Fruit fly (Drosophila melanogaster) whole organism, pupa: ENCODE measurements around the gene Ilp8.

Source experiments
- CG10348 ChIP-seq: fragments of 200-800 bp; sonication (Bioruptor generic); IDR thresholded peaks from 2 replicates; pipeline ENCODE4 v1.3.6; 2022; ENCODE audit warnings: missing biosample characterization, missing genetic modification characterization
- D1 ChIP-seq: fragments of 200-800 bp; sonication (Bioruptor generic); optimal IDR thresholded peaks from 2 replicates; lab custom pipeline; 2018; ENCODE audit warnings: missing biosample characterization, mild to moderate bottlenecking, missing genetic modification characterization, moderate library complexity
- EcR ChIP-seq: fragments of 200-800 bp; sonication (Bioruptor generic); optimal IDR thresholded peaks from 3 replicates; lab custom pipeline; 2019; ENCODE audit warnings: missing biosample characterization, missing genetic modification characterization, mild to moderate bottlenecking, moderate library complexity, missing genetic modification reagents

DNA sequence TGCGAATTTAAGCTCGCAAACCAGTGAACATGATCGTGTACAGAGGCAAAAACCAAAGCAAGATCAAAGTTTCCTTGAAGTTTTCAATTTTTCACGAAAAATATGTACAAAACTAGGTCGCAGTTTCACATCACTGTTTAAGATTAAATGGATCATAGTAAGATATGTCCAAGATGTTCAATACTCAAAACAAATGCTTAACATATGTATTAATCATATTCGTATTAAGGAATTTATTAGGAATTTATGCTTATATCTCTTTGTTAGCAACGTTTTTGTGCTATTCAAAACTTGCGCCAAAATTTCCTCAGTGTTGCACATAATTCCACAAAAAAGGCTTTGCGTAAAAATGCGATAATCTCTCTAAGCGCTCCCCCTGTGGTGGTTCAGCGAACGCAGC, 44.5 kb downstream of the Ilp8 start:
- TF ChIP-seq CG10348 (GFP tag; lab: Robert Waterston, UW) (no peak), D1 (tag; lab: Kevin White, UChicago) (no peak), EcR (GFP tag; lab: Kevin White, UChicago) (no peak)
